Worm (Caenorhabditis elegans) whole organism, late embryonic: Measurements from ENCODE around the gene ZC404.1.
A peak's percentile ranks its signal among the peaks of the same experiment; 100 is the strongest.

Experiments used
- F13H6.1 ChIP-seq: sonication (generic microtip); optimal IDR thresholded peaks from 2 replicates; lab custom pipeline; 2016; ENCODE audit warnings: missing genetic modification characterization, missing compliant biosample characterization
- K02D7.2 ChIP-seq: sonication (generic microtip); optimal IDR thresholded peaks from 2 replicates; lab custom pipeline; 2017; ENCODE audit warnings: mild to moderate bottlenecking, missing genetic modification characterization, missing compliant biosample characterization
- T23F11.4 ChIP-seq: fragments of 200-800 bp; sonication (Bioruptor generic); optimal IDR thresholded peaks from 2 replicates; lab custom pipeline; 2018; ENCODE audit warnings: mild to moderate bottlenecking, missing genetic modification characterization, missing compliant biosample characterization
- Y22D7AL.16 ChIP-seq: sonication (generic microtip); optimal IDR thresholded peaks from 2 replicates; lab custom pipeline; 2016; ENCODE audit warnings: missing genetic modification characterization, missing compliant biosample characterization
- ceh-18 ChIP-seq: sonication (generic microtip); optimal IDR thresholded peaks from 2 replicates; lab custom pipeline; 2016; ENCODE audit warnings: missing genetic modification characterization, missing compliant biosample characterization
- ceh-31 ChIP-seq: sonication (generic microtip); optimal IDR thresholded peaks from 2 replicates; lab custom pipeline; 2016; ENCODE audit warnings: missing genetic modification characterization, missing compliant biosample characterization
- ceh-34 ChIP-seq: sonication (generic microtip); optimal IDR thresholded peaks from 2 replicates; lab custom pipeline; 2016; ENCODE audit warnings: mild to moderate bottlenecking, missing genetic modification characterization, missing compliant biosample characterization
- dmd-4 ChIP-seq: sonication (generic microtip); optimal IDR thresholded peaks from 2 replicates; lab custom pipeline; 2016; ENCODE audit warnings: borderline replicate concordance, missing genetic modification characterization, missing compliant biosample characterization
- elt-4 ChIP-seq: sonication (generic microtip); optimal IDR thresholded peaks from 2 replicates; lab custom pipeline; 2016; ENCODE audit warnings: missing genetic modification characterization, missing compliant biosample characterization
- ets-4 ChIP-seq: sonication (generic microtip); optimal IDR thresholded peaks from 2 replicates; lab custom pipeline; 2016; ENCODE audit warnings: missing genetic modification characterization, missing compliant biosample characterization
- eyg-1 ChIP-seq: sonication (generic microtip); optimal IDR thresholded peaks from 2 replicates; lab custom pipeline; 2016; ENCODE audit warnings: missing genotype, missing genetic modification characterization, missing compliant biosample characterization
- fax-1 ChIP-seq: sonication (generic microtip); optimal IDR thresholded peaks from 2 replicates; lab custom pipeline; 2016; ENCODE audit warnings: missing genotype, missing genetic modification characterization, missing compliant biosample characterization
- gmeb-2 ChIP-seq: sonication (generic microtip); optimal IDR thresholded peaks from 2 replicates; lab custom pipeline; 2016; ENCODE audit warnings: missing genetic modification characterization, inconsistent platforms, missing compliant biosample characterization
- hlh-13 ChIP-seq: fragments of 200-800 bp; sonication (Bioruptor generic); optimal IDR thresholded peaks from 2 replicates; lab custom pipeline; 2018; ENCODE audit warnings: mild to moderate bottlenecking, missing genetic modification characterization, missing compliant biosample characterization
- hlh-15 ChIP-seq: sonication (generic microtip); optimal IDR thresholded peaks from 2 replicates; lab custom pipeline; 2016; ENCODE audit warnings: missing genetic modification characterization, missing compliant biosample characterization
- hlh-30 ChIP-seq: sonication (generic microtip); optimal IDR thresholded peaks from 2 replicates; lab custom pipeline; 2017; ENCODE audit warnings: antibody characterized with exemption, missing genetic modification characterization, missing compliant biosample characterization; ENCODE audit not compliant: insufficient read depth
- hlh-6 ChIP-seq: sonication (generic microtip); optimal IDR thresholded peaks from 2 replicates; lab custom pipeline; 2016; ENCODE audit warnings: missing genotype, missing genetic modification characterization, missing compliant biosample characterization
- hlh-8 ChIP-seq: sonication (generic microtip); optimal IDR thresholded peaks from 2 replicates; lab custom pipeline; 2016; ENCODE audit warnings: missing genotype, missing genetic modification characterization, missing compliant biosample characterization
- lim-6 ChIP-seq: sonication (generic microtip); optimal IDR thresholded peaks from 2 replicates; lab custom pipeline; 2016; ENCODE audit warnings: missing genetic modification characterization, missing compliant biosample characterization
- madf-2 ChIP-seq: sonication (generic microtip); optimal IDR thresholded peaks from 2 replicates; lab custom pipeline; 2017; ENCODE audit warnings: missing genetic modification characterization, missing compliant biosample characterization
- nfya-1 ChIP-seq: sonication (generic microtip); optimal IDR thresholded peaks from 2 replicates; lab custom pipeline; 2017; ENCODE audit warnings: missing genetic modification characterization, mild to moderate bottlenecking, missing compliant biosample characterization, antibody characterized with exemption, moderate library complexity
- nhr-11 ChIP-seq: fragments of 150-350 bp; optimal IDR thresholded peaks from 2 replicates; lab custom pipeline; 2014; ENCODE audit warnings: missing biosample characterization, missing genetic modification characterization
- pag-3 ChIP-seq: sonication (generic microtip); optimal IDR thresholded peaks from 2 replicates; lab custom pipeline; 2016; ENCODE audit warnings: missing compliant biosample characterization, missing genetic modification characterization, borderline replicate concordance
- pat-9 ChIP-seq: fragments of 200-800 bp; sonication (Bioruptor generic); optimal IDR thresholded peaks from 2 replicates; lab custom pipeline; 2018; ENCODE audit warnings: mild to moderate bottlenecking, missing genetic modification characterization, moderate library complexity, missing compliant biosample characterization
- pax-1 ChIP-seq: fragments of 150-350 bp; optimal IDR thresholded peaks from 2 replicates; lab custom pipeline; 2014; ENCODE audit warnings: missing biosample characterization, missing genetic modification characterization
- pha-2 ChIP-seq: sonication (generic microtip); optimal IDR thresholded peaks from 2 replicates; lab custom pipeline; 2017; ENCODE audit warnings: mild to moderate bottlenecking, missing genetic modification characterization, missing compliant biosample characterization
- pqm-1 ChIP-seq: sonication (generic microtip); optimal IDR thresholded peaks from 2 replicates; lab custom pipeline; 2016; ENCODE audit warnings: missing genetic modification characterization, missing compliant biosample characterization
- ref-2 ChIP-seq: sonication (generic microtip); optimal IDR thresholded peaks from 2 replicates; lab custom pipeline; 2016; ENCODE audit warnings: missing genetic modification characterization, missing compliant biosample characterization
- sdc-2 ChIP-seq: sonication (generic microtip); optimal IDR thresholded peaks from 2 replicates; lab custom pipeline; 2016; ENCODE audit warnings: missing genotype, missing genetic modification characterization, missing compliant biosample characterization
- ztf-16 ChIP-seq: sonication (generic microtip); optimal IDR thresholded peaks from 2 replicates; lab custom pipeline; 2017; ENCODE audit warnings: missing genetic modification characterization, missing compliant biosample characterization

Gene ZC404.1

ce11 chrV:6793744-6794239 lies at the start of gene ZC404.1:
Gene ZC404.1 (plus strand): TSS chrV:6794189.
- no peak for TF ChIP-seq F13H6.1 (tag; lab: Kevin White, UChicago)
- no peak for TF ChIP-seq pax-1 (tag; lab: Kevin White, UChicago)
- no peak for TF ChIP-seq eyg-1
- peak; percentile 8 for TF ChIP-seq ceh-31 (tag; lab: Kevin White, UChicago)
- TF ChIP-seq ceh-18 (tag; lab: Kevin White, UChicago): no peak
- TF ChIP-seq, all 69 proteins: peak for 1

- TF ChIP-seq pqm-1 (tag; lab: Kevin White, UChicago) (no peak), ref-2 (tag; lab: Kevin White, UChicago) (no peak), hlh-8 (tag; lab: Kevin White, UChicago) (no peak), Y22D7AL.16 (tag; lab: Kevin White, UChicago) (no peak), ets-4 (no peak)
These were observed 49.2 kb upstream of the ZC404.1 start, which contains the start of gene T25F10.3 for ce11 chrV:6744774-6745173. Gene T25F10.3 (plus strand): TSS chrV:6745081.

DNA sequence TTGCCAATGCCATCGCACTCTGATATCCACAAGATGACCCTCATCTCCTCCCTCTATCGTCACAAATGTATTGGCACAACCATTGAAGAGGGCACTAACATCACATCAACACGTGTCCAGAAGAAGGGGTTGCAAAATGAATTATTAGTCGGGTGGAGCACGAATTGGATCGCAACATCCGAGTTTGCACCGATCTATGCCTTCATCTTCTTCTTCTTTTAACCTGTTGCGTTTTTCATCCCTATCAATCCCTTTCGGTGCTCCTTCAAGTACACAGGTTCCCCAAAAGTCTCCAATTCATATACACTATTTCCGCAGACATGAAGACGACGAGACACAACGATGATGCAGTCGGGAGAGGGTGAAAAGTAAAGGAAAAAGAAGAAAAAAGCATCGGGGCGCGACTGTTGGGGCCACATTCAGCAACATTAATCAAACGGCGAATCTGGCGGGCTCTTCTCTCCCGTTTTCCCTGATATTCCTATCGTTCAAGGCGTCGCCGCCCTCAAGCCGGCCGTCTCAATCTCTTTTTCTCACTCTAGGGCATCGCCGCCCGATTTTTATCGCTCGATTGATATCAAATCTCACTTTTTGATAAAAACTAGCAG lies 42.4 kb upstream of the ZC404.1 start:
- TF ChIP-seq hlh-30 (tag; lab: Kevin White, UChicago) (peak; percentile 47), eyg-1 (no peak), ceh-18 (tag; lab: Kevin White, UChicago) (peak; percentile 49), ceh-34 (tag; lab: Kevin White, UChicago) (no peak)
- TF ChIP-seq, all 69 proteins: peak for 2

- TF ChIP-seq lim-6 (tag; lab: Kevin White, UChicago) (no peak), Y22D7AL.16 (tag; lab: Kevin White, UChicago) (no peak), hlh-8 (tag; lab: Kevin White, UChicago) (no peak), nfya-1 (tag; lab: Kevin White, UChicago) (no peak), elt-4 (tag; lab: Kevin White, UChicago) (no peak), hlh-13 (GFP tag; lab: Kevin White, UChicago) (no peak), hlh-6 (tag; lab: Kevin White, UChicago) (no peak), pat-9 (tag; lab: Kevin White, UChicago) (no peak), ztf-16 (no peak), pag-3 (tag; lab: Kevin White, UChicago) (no peak), dmd-4 (tag; lab: Kevin White, UChicago) (no peak), madf-2 (tag; lab: Kevin White, UChicago) (no peak), T23F11.4 (no peak), hlh-15 (tag; lab: Kevin White, UChicago) (no peak)
These were observed 40.7 kb upstream of the ZC404.1 start for ce11 chrV:6753257-6753656.

- no peak for TF ChIP-seq eyg-1
- peak; percentile 11 for TF ChIP-seq sdc-2 (tag; lab: Kevin White, UChicago)
These were observed 36.0 kb upstream of the ZC404.1 start, which contains the start of gene dbl-1 for ce11 chrV:6758017-6758416. Gene dbl-1 (plus strand): TSS chrV:6758135.

DNA sequence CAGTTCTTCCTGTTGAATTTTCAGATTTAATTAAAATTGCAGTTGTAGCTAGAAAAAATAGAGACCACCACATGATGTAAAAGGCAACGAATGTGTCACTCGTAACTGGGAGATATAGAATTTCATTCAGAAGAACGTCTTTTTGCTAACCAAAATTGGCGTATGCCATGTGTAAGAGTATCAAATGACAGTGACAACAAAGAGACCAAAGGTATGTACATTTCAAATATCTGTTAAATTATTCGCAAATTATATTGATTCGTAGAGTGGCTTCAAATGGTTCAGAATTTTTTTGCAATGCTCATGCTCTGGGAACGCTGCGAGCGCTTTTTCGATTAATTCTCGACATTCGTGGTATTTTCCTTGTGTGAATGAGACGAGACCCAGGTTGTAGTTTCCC lies 31.6 kb upstream of the ZC404.1 start, which contains the start of gene T25F10.4:
Gene T25F10.4, minus strand, starts transcription at position 101 of the 400 bp plus-strand sequence.
- TF ChIP-seq nhr-11 (tag; lab: Kevin White, UChicago) (no peak), gmeb-2 (tag; lab: Kevin White, UChicago) (no peak), ceh-34 (tag; lab: Kevin White, UChicago) (no peak), pha-2 (no peak), fax-1 (no peak), eyg-1 (no peak), K02D7.2 (tag; lab: Kevin White, UChicago) (no peak)
